Worm (Caenorhabditis elegans): Measurements from ENCODE around the gene F47G3.3.

ce11 chrX:2386922-2387566 is 11.3 kb downstream of the F47G3.3 start:
- TF ChIP-seq pes-1 (GFP tag; IDR thresholded peaks at IDR 0.05), result no peak
- TF ChIP-seq sea-1 (GFP tag; conservative IDR thresholded peaks at IDR 0.05), result no peak
- no peak for TF ChIP-seq hnd-1 (tag; optimal IDR thresholded peaks at IDR 0.05)
- TF ChIP-seq ama-1 (optimal IDR thresholded peaks at IDR 0.05), result no peak
- no peak for TF ChIP-seq flt-1 (GFP tag; IDR thresholded peaks at IDR 0.05)
- no peak for TF ChIP-seq hmbx-1 (tag; optimal IDR thresholded peaks at IDR 0.05)

All from whole organism, early embryonic.